Fruit fly (Drosophila melanogaster) whole organism, prepupa: ENCODE results near the gene CG13088.

ENCODE experiments used
- Blimp-1 ChIP-seq: fragments of 200-800 bp; sonication (Bioruptor generic); optimal IDR thresholded peaks from 3 replicates; lab custom pipeline; 2017; ENCODE audit warnings: missing biosample characterization, missing genetic modification characterization, mild to moderate bottlenecking, moderate library complexity, missing genetic modification reagents
- CG10631 ChIP-seq: fragments of 200-800 bp; sonication (Bioruptor generic); optimal IDR thresholded peaks from 2 replicates; lab custom pipeline; 2016; ENCODE audit warnings: missing biosample characterization, missing genetic modification characterization
- CG10669 ChIP-seq: fragments of 200-800 bp; sonication (Bioruptor generic); optimal IDR thresholded peaks from 3 replicates; lab custom pipeline; 2018; ENCODE audit warnings: missing biosample characterization, mild to moderate bottlenecking, missing genetic modification characterization, moderate library complexity
- CG11294 ChIP-seq: fragments of 200-800 bp; sonication (Bioruptor generic); IDR thresholded peaks from 2 replicates; pipeline ENCODE4 v1.3.6; 2022; ENCODE audit warnings: missing biosample characterization, missing genetic modification characterization
- CG11902 ChIP-seq: fragments of 200-800 bp; sonication (Bioruptor generic); optimal IDR thresholded peaks from 3 replicates; lab custom pipeline; 2016; ENCODE audit warnings: missing biosample characterization, missing genetic modification characterization
- CG1621 ChIP-seq: fragments of 200-800 bp; sonication (Bioruptor generic); optimal IDR thresholded peaks from 3 replicates; lab custom pipeline; 2018; ENCODE audit warnings: missing biosample characterization, mild to moderate bottlenecking, missing genetic modification characterization
- CG16779 ChIP-seq: fragments of 200-800 bp; sonication (Bioruptor generic); optimal IDR thresholded peaks from 3 replicates; lab custom pipeline; 2017; ENCODE audit warnings: missing biosample characterization, mild to moderate bottlenecking, missing genetic modification characterization
- CG3032 ChIP-seq: fragments of 200-800 bp; optimal IDR thresholded peaks from 2 replicates; lab custom pipeline; 2019; ENCODE audit warnings: missing biosample characterization, mild to moderate bottlenecking, missing genetic modification characterization, moderate library complexity
- CG31627 ChIP-seq: fragments of 200-800 bp; sonication (Bioruptor generic); optimal IDR thresholded peaks from 3 replicates; lab custom pipeline; 2016; ENCODE audit warnings: missing biosample characterization, missing genetic modification characterization
- CG34406 ChIP-seq: fragments of 200-800 bp; sonication (Bioruptor generic); optimal IDR thresholded peaks from 3 replicates; lab custom pipeline; 2016; ENCODE audit warnings: missing biosample characterization, missing genetic modification characterization
- CG3919 ChIP-seq: fragments of 200-800 bp; sonication (Bioruptor generic); optimal IDR thresholded peaks from 3 replicates; lab custom pipeline; 2016; ENCODE audit warnings: missing biosample characterization, missing genetic modification characterization
- CG4318 ChIP-seq: fragments of 200-800 bp; sonication (Bioruptor generic); optimal IDR thresholded peaks from 3 replicates; lab custom pipeline; 2017; ENCODE audit warnings: missing biosample characterization, mild to moderate bottlenecking, missing genetic modification characterization
- CG6276 ChIP-seq: fragments of 200-800 bp; sonication (Bioruptor generic); optimal IDR thresholded peaks from 2 replicates; lab custom pipeline; 2017; ENCODE audit warnings: missing biosample characterization, mild to moderate bottlenecking, missing genetic modification characterization
- CG6792 ChIP-seq: fragments of 200-800 bp; sonication (Bioruptor generic); optimal IDR thresholded peaks from 3 replicates; lab custom pipeline; 2016; ENCODE audit warnings: missing biosample characterization, missing genetic modification characterization
- CG6808 ChIP-seq: fragments of 200-800 bp; sonication (Bioruptor generic); optimal IDR thresholded peaks from 3 replicates; lab custom pipeline; 2017; ENCODE audit warnings: missing biosample characterization, missing genetic modification characterization, mild to moderate bottlenecking, moderate library complexity, missing genetic modification reagents
- CG6854 ChIP-seq: fragments of 200-800 bp; sonication (Bioruptor generic); optimal IDR thresholded peaks from 2 replicates; lab custom pipeline; 2017; ENCODE audit warnings: missing biosample characterization, mild to moderate bottlenecking, missing genetic modification characterization
- CG7368 ChIP-seq: fragments of 200-800 bp; sonication (Bioruptor generic); optimal IDR thresholded peaks from 3 replicates; lab custom pipeline; 2016; ENCODE audit warnings: missing biosample characterization, missing genetic modification characterization
- CG8119 ChIP-seq: fragments of 200-800 bp; sonication (Bioruptor generic); IDR thresholded peaks from 3 replicates; pipeline ENCODE4 v1.3.6; 2022; ENCODE audit warnings: missing biosample characterization, missing genetic modification characterization
- CG8632 ChIP-seq: fragments of 200-800 bp; sonication (Bioruptor generic); optimal IDR thresholded peaks from 3 replicates; lab custom pipeline; 2016; ENCODE audit warnings: missing biosample characterization, missing genetic modification characterization
- CG9139 ChIP-seq: fragments of 200-800 bp; sonication (Bioruptor generic); optimal IDR thresholded peaks from 3 replicates; lab custom pipeline; 2017; ENCODE audit warnings: missing biosample characterization, mild to moderate bottlenecking, missing genetic modification characterization
- Eip75B ChIP-seq: fragments of 200-800 bp; sonication (Bioruptor generic); optimal IDR thresholded peaks from 3 replicates; lab custom pipeline; 2016; ENCODE audit warnings: missing biosample characterization, missing genetic modification characterization
- Eip93F ChIP-seq: fragments of 200-800 bp; sonication (Bioruptor generic); optimal IDR thresholded peaks from 2 replicates; lab custom pipeline; 2016; ENCODE audit warnings: missing biosample characterization, mild to moderate bottlenecking, missing genetic modification characterization
- Ets21C ChIP-seq: fragments of 200-800 bp; sonication (Bioruptor generic); optimal IDR thresholded peaks from 3 replicates; lab custom pipeline; 2016; ENCODE audit warnings: missing biosample characterization, missing genetic modification characterization
- Ets96B ChIP-seq: fragments of 200-800 bp; optimal IDR thresholded peaks from 2 replicates; lab custom pipeline; 2019; ENCODE audit warnings: missing biosample characterization, mild to moderate bottlenecking, missing genetic modification characterization, moderate library complexity
- Gug ChIP-seq: fragments of 200-800 bp; sonication (Bioruptor generic); IDR thresholded peaks from 2 replicates; pipeline ENCODE4 v1.3.6; 2022; ENCODE audit warnings: missing biosample characterization, missing genetic modification characterization
- Hr39 ChIP-seq: fragments of 200-800 bp; sonication (Bioruptor generic); optimal IDR thresholded peaks from 2 replicates; lab custom pipeline; 2016; ENCODE audit warnings: missing biosample characterization, missing genetic modification characterization
- Hr4 ChIP-seq: fragments of 200-800 bp; sonication (Bioruptor generic); optimal IDR thresholded peaks from 3 replicates; lab custom pipeline; 2016; ENCODE audit warnings: missing biosample characterization, missing genetic modification characterization
- Lpt ChIP-seq: fragments of 200-800 bp; sonication (Bioruptor generic); optimal IDR thresholded peaks from 3 replicates; lab custom pipeline; 2016; ENCODE audit warnings: missing biosample characterization, missing genetic modification characterization
- Met ChIP-seq: fragments of 200-800 bp; sonication (Bioruptor generic); optimal IDR thresholded peaks from 3 replicates; lab custom pipeline; 2016; ENCODE audit warnings: missing biosample characterization, missing genetic modification characterization
- OdsH ChIP-seq: fragments of 200-800 bp; sonication (Bioruptor generic); optimal IDR thresholded peaks from 3 replicates; lab custom pipeline; 2016; ENCODE audit warnings: missing biosample characterization, missing genetic modification characterization
- Smox ChIP-seq: fragments of 200-800 bp; sonication (Bioruptor generic); optimal IDR thresholded peaks from 3 replicates; lab custom pipeline; 2016; ENCODE audit warnings: missing biosample characterization, missing genetic modification characterization
- Sox102F ChIP-seq: fragments of 200-800 bp; sonication (Bioruptor generic); optimal IDR thresholded peaks from 2 replicates; lab custom pipeline; 2016; ENCODE audit warnings: missing biosample characterization, mild to moderate bottlenecking, missing genetic modification characterization
- Sox14 ChIP-seq: fragments of 200-800 bp; sonication (Bioruptor generic); optimal IDR thresholded peaks from 3 replicates; lab custom pipeline; 2016; ENCODE audit warnings: missing biosample characterization, missing genetic modification characterization
- Sox15 ChIP-seq: fragments of 200-800 bp; sonication (Bioruptor generic); optimal IDR thresholded peaks from 3 replicates; lab custom pipeline; 2016; ENCODE audit warnings: missing biosample characterization, missing genetic modification characterization
- achi ChIP-seq: fragments of 200-800 bp; sonication (Bioruptor generic); optimal IDR thresholded peaks from 3 replicates; lab custom pipeline; 2016; ENCODE audit warnings: missing biosample characterization, missing genetic modification characterization
- acj6 ChIP-seq: fragments of 200-800 bp; sonication (Bioruptor generic); optimal IDR thresholded peaks from 3 replicates; lab custom pipeline; 2016; ENCODE audit warnings: missing biosample characterization, missing genetic modification characterization
- cyc ChIP-seq: fragments of 200-800 bp; sonication (Bioruptor generic); optimal IDR thresholded peaks from 3 replicates; lab custom pipeline; 2016; ENCODE audit warnings: missing biosample characterization, missing genetic modification characterization
- dsx ChIP-seq: fragments of 200-800 bp; optimal IDR thresholded peaks from 3 replicates; lab custom pipeline; 2019; ENCODE audit warnings: missing biosample characterization, mild to moderate bottlenecking, missing genetic modification characterization, moderate library complexity; ENCODE audit not compliant: poor library complexity, severe bottlenecking
- eg ChIP-seq: fragments of 200-800 bp; sonication (Bioruptor generic); IDR thresholded peaks from 3 replicates; pipeline ENCODE4 v1.3.6; 2022; ENCODE audit warnings: missing biosample characterization, missing genetic modification characterization
- esn ChIP-seq: fragments of 200-800 bp; sonication (Bioruptor generic); optimal IDR thresholded peaks from 2 replicates; lab custom pipeline; 2016; ENCODE audit warnings: missing biosample characterization, mild to moderate bottlenecking, missing genetic modification characterization, moderate library complexity
- fd59A ChIP-seq: fragments of 200-800 bp; sonication (Bioruptor generic); optimal IDR thresholded peaks from 2 replicates; lab custom pipeline; 2017; ENCODE audit warnings: missing biosample characterization, mild to moderate bottlenecking, missing genetic modification characterization, missing genetic modification reagents
- fd85E ChIP-seq: fragments of 200-800 bp; sonication (Bioruptor generic); optimal IDR thresholded peaks from 3 replicates; lab custom pipeline; 2016; ENCODE audit warnings: missing biosample characterization, missing genetic modification characterization
- pdm3 ChIP-seq: fragments of 200-800 bp; sonication (Bioruptor generic); optimal IDR thresholded peaks from 3 replicates; lab custom pipeline; 2016; ENCODE audit warnings: missing biosample characterization, missing genetic modification characterization
- salr ChIP-seq, 2 experiments: fragments of 200-800 bp; sonication (Bioruptor generic); optimal IDR thresholded peaks; 3 replicates each; lab custom pipeline; 2016 to 2018; ENCODE audit warnings: missing biosample characterization in 2 of 2, missing genetic modification characterization in 2 of 2, mild to moderate bottlenecking in 1 of 2
- spab ChIP-seq: fragments of 200-800 bp; sonication (Bioruptor generic); optimal IDR thresholded peaks from 2 replicates; lab custom pipeline; 2017; ENCODE audit warnings: missing biosample characterization, mild to moderate bottlenecking, missing genetic modification characterization, missing genetic modification reagents
- svp ChIP-seq: fragments of 200-800 bp; sonication (Bioruptor generic); peaks from one replicate; lab custom pipeline; 2016; ENCODE audit warnings: missing biosample characterization, missing genetic modification characterization
- topi ChIP-seq: fragments of 200-800 bp; sonication (Bioruptor generic); optimal IDR thresholded peaks from 3 replicates; lab custom pipeline; 2016; ENCODE audit warnings: missing biosample characterization, missing genetic modification characterization
- vri ChIP-seq: fragments of 200-800 bp; sonication (Bioruptor generic); optimal IDR thresholded peaks from 3 replicates; lab custom pipeline; 2016; ENCODE audit warnings: missing biosample characterization, mild to moderate bottlenecking, missing genetic modification characterization

Gene CG13088

dm6 chr2L:8514748-8515147, 26.0 kb downstream of the CG13088 start, which contains the start of the genes CG13097 and PIG-U (continued):
- TF ChIP-seq Hr39 (peak; percentile 84), CG6276 (GFP tag; lab: Kevin White, UChicago) (no peak), CG1621 (no peak), Sox102F (GFP tag; lab: Kevin White, UChicago) (no peak), CG6854 (GFP tag; lab: Kevin White, UChicago) (no peak), vri (GFP tag; lab: Kevin White, UChicago) (no peak), CG11294 (GFP tag; lab: Robert Waterston, UW) (peak; percentile 42; the same call in 1 of the 2 replicates), fd59A (GFP tag; lab: Kevin White, UChicago) (peak; percentile 53), salr (GFP tag; optimal IDR thresholded peaks at IDR 0.05; lab: Kevin White, UChicago) (no peak), acj6 (GFP tag; lab: Kevin White, UChicago) (peak; percentile 86), eg (GFP tag; lab: Robert Waterston, UW) (peak; percentile 62), CG8119 (no peak; the same call in 2 of the 3 replicates), Eip93F (GFP tag; lab: Kevin White, UChicago) (peak; percentile 71), fd85E (GFP tag; lab: Kevin White, UChicago) (no peak), CG3919 (no peak), CG34406 (GFP tag; lab: Kevin White, UChicago) (peak; percentile 64), pdm3 (GFP tag; lab: Kevin White, UChicago) (no peak), CG6792 (GFP tag; lab: Kevin White, UChicago) (peak; percentile 72), Lpt (GFP tag; lab: Kevin White, UChicago) (peak; percentile 36), Smox (GFP tag; lab: Kevin White, UChicago) (peak; percentile 86), topi (GFP tag; lab: Kevin White, UChicago) (peak; percentile 84), esn (peak; percentile 90), Met (GFP tag; lab: Kevin White, UChicago) (peak; percentile 86), CG11902 (GFP tag; lab: Kevin White, UChicago) (peak; percentile 55), Ets21C (no peak), achi (GFP tag; lab: Kevin White, UChicago) (peak; percentile 82), Sox15 (GFP tag; lab: Kevin White, UChicago) (peak; percentile 68)
- TF ChIP-seq, all 60 proteins: peak for 28

- TF ChIP-seq Hr4 (GFP tag; lab: Kevin White, UChicago) (no peak), CG7368 (GFP tag; lab: Kevin White, UChicago) (no peak), CG4318 (no peak), Smox (GFP tag; lab: Kevin White, UChicago) (no peak), Lpt (GFP tag; lab: Kevin White, UChicago) (no peak), Sox102F (GFP tag; lab: Kevin White, UChicago) (no peak), salr (GFP tag; optimal IDR thresholded peaks at IDR 0.05; lab: Kevin White, UChicago) (no peak), dsx (GFP tag; lab: Kevin White, UChicago) (no peak), cyc (peak; percentile 19), spab (GFP tag; lab: Kevin White, UChicago) (no peak), CG8632 (GFP tag; lab: Kevin White, UChicago) (no peak), Sox14 (GFP tag; lab: Kevin White, UChicago) (peak; percentile 54), svp (no peak), Gug (no peak), Eip93F (GFP tag; lab: Kevin White, UChicago) (no peak), pdm3 (GFP tag; lab: Kevin White, UChicago) (no peak), Ets96B (tag; lab: Kevin White, UChicago) (peak; percentile 19), CG31627 (GFP tag; lab: Kevin White, UChicago) (peak; percentile 55), fd85E (GFP tag; lab: Kevin White, UChicago) (no peak), CG6808 (GFP tag; lab: Kevin White, UChicago) (no peak), CG3919 (peak; percentile 61), Hr39 (peak; percentile 42), CG6792 (GFP tag; lab: Kevin White, UChicago) (peak; percentile 46), OdsH (peak; percentile 56), CG10669 (GFP tag; lab: Kevin White, UChicago) (no peak), CG10631 (GFP tag; lab: Kevin White, UChicago) (peak; percentile 41), CG9139 (GFP tag; lab: Kevin White, UChicago) (no peak), Blimp-1 (GFP tag; lab: Kevin White, UChicago) (no peak), esn (peak; percentile 69), fd59A (GFP tag; lab: Kevin White, UChicago) (no peak), Sox15 (GFP tag; lab: Kevin White, UChicago) (no peak), Eip75B (no peak), acj6 (GFP tag; lab: Kevin White, UChicago) (peak; percentile 53), CG3032 (peak; percentile 25), CG16779 (no peak)
Observed at dm6 chr2L:8517256-8517694, 28.5 kb downstream of the CG13088 start, which contains the start of the genes mRpL51 and Uba4. TSS of gene mRpL51 (minus strand) at chr2L:8517380. TSS of gene Uba4 (plus strand) at chr2L:8517411.
